Worm (Caenorhabditis elegans) whole organism, L2 larva: ENCODE data around the gene ZK84.5.
"Not testable (repeated sequence)": the region's sequence is repeated elsewhere in the genome, so short reads cannot be mapped to it uniquely, and the experiment has no call there.

Experiments used
- R02D3.7 ChIP-seq: fragments of 150-350 bp; optimal IDR thresholded peaks from 2 replicates; lab custom pipeline; 2014; ENCODE audit warnings: missing biosample characterization, missing genetic modification characterization
- ZK546.5 ChIP-seq: sonication (generic microtip); optimal IDR thresholded peaks from 2 replicates; lab custom pipeline; 2017; ENCODE audit warnings: missing biosample characterization, missing genetic modification characterization
- aly-2 ChIP-seq: fragments of 150-350 bp; optimal IDR thresholded peaks from 2 replicates; lab custom pipeline; 2014; ENCODE audit warnings: missing biosample characterization, missing genetic modification characterization
- ama-1 ChIP-seq: fragments of 150-350 bp; optimal IDR thresholded peaks from 2 replicates; lab custom pipeline; 2018; ENCODE audit warnings: inconsistent platforms
- blmp-1 ChIP-seq: sonication (generic microtip); optimal IDR thresholded peaks from 2 replicates; lab custom pipeline; 2017; ENCODE audit warnings: missing genetic modification characterization, mild to moderate bottlenecking, missing compliant biosample characterization, antibody characterized with exemption, moderate library complexity; ENCODE audit not compliant: insufficient read depth
- ceh-82 ChIP-seq: fragments of 150-350 bp; optimal IDR thresholded peaks from 2 replicates; lab custom pipeline; 2014; ENCODE audit warnings: missing biosample characterization, missing genetic modification characterization
- crh-2 ChIP-seq: sonication (generic microtip); optimal IDR thresholded peaks from 2 replicates; lab custom pipeline; 2017; ENCODE audit warnings: missing biosample characterization, missing genetic modification characterization
- dmd-4 ChIP-seq: sonication (generic microtip); optimal IDR thresholded peaks from 2 replicates; lab custom pipeline; 2017; ENCODE audit warnings: missing biosample characterization, missing genetic modification characterization
- egl-27 ChIP-seq: sonication (generic microtip); optimal IDR thresholded peaks from 3 replicates; lab custom pipeline; 2017; ENCODE audit warnings: missing biosample characterization, missing genetic modification reagents, missing genetic modification characterization
- elt-1 ChIP-seq: fragments of 150-350 bp; optimal IDR thresholded peaks from 2 replicates; lab custom pipeline; 2014; ENCODE audit warnings: missing biosample characterization, missing genetic modification characterization
- elt-3 ChIP-seq: sonication (generic microtip); optimal IDR thresholded peaks from 2 replicates; lab custom pipeline; 2017; ENCODE audit warnings: missing biosample characterization, missing genetic modification characterization
- fos-1 ChIP-seq: fragments of 150-350 bp; optimal IDR thresholded peaks from 2 replicates; lab custom pipeline; 2014; ENCODE audit warnings: missing biosample characterization, missing genetic modification characterization
- lin-13 ChIP-seq: fragments of 150-350 bp; optimal IDR thresholded peaks from 2 replicates; lab custom pipeline; 2014; ENCODE audit warnings: missing biosample characterization, missing genetic modification reagents, missing genetic modification characterization
- lin-39 ChIP-seq: fragments of 150-350 bp; optimal IDR thresholded peaks from 2 replicates; lab custom pipeline; 2014; ENCODE audit warnings: missing biosample characterization, missing genetic modification reagents, missing genetic modification characterization
- lsy-2 ChIP-seq, 2 experiments: fragments of 150-350 bp in 1 of 2; sonication (generic microtip) in 1 of 2; optimal IDR thresholded peaks; 2 replicates each; lab custom pipeline; 2014 to 2017; ENCODE audit warnings: missing biosample characterization in 2 of 2, missing genetic modification characterization in 2 of 2
- mab-5 ChIP-seq: fragments of 150-350 bp; optimal IDR thresholded peaks from 2 replicates; lab custom pipeline; 2014; ENCODE audit warnings: missing biosample characterization, missing genetic modification characterization
- mbf-1 ChIP-seq: sonication (generic microtip); optimal IDR thresholded peaks from 2 replicates; lab custom pipeline; 2017; ENCODE audit warnings: missing biosample characterization, missing genetic modification characterization
- mdl-1 ChIP-seq, 2 experiments: fragments of 150-350 bp in 1 of 2; sonication (generic microtip) in 1 of 2; optimal IDR thresholded peaks; 2 replicates each; lab custom pipeline; 2017; ENCODE audit warnings: missing biosample characterization in 2 of 2, missing genetic modification characterization in 2 of 2
- nhr-10 ChIP-seq: sonication (generic microtip); optimal IDR thresholded peaks from 2 replicates; lab custom pipeline; 2017; ENCODE audit warnings: missing biosample characterization, missing genetic modification characterization
- nhr-11 ChIP-seq: fragments of 150-350 bp; optimal IDR thresholded peaks from 2 replicates; lab custom pipeline; 2014; ENCODE audit warnings: missing biosample characterization, missing genetic modification characterization
- nhr-23 ChIP-seq: fragments of 150-350 bp; optimal IDR thresholded peaks from 2 replicates; lab custom pipeline; 2014; ENCODE audit warnings: missing biosample characterization, missing genetic modification reagents, missing genetic modification characterization
- nhr-237 ChIP-seq: fragments of 150-350 bp; optimal IDR thresholded peaks from 2 replicates; lab custom pipeline; 2014; ENCODE audit warnings: missing biosample characterization, missing genetic modification characterization
- nhr-25 ChIP-seq: fragments of 150-350 bp; sonication (generic microtip); optimal IDR thresholded peaks from 3 replicates; lab custom pipeline; 2014; ENCODE audit warnings: missing biosample characterization, missing genetic modification characterization
- nhr-6 ChIP-seq: fragments of 150-350 bp; optimal IDR thresholded peaks from 2 replicates; lab custom pipeline; 2014; ENCODE audit warnings: missing biosample characterization, missing genetic modification characterization
- nhr-77 ChIP-seq: fragments of 150-350 bp; optimal IDR thresholded peaks from 2 replicates; lab custom pipeline; 2014; ENCODE audit warnings: missing biosample characterization, missing genetic modification characterization
- sem-4 ChIP-seq: fragments of 150-350 bp; optimal IDR thresholded peaks from 2 replicates; lab custom pipeline; 2014; ENCODE audit warnings: missing biosample characterization, missing genetic modification reagents, missing genetic modification characterization
- skn-1 ChIP-seq: sonication (generic microtip); optimal IDR thresholded peaks from 2 replicates; lab custom pipeline; 2017; ENCODE audit warnings: missing biosample characterization, missing genetic modification characterization
- sma-3 ChIP-seq: sonication (generic microtip); optimal IDR thresholded peaks from 2 replicates; lab custom pipeline; 2016; ENCODE audit warnings: missing genetic modification reagents, missing genetic modification characterization, missing compliant biosample characterization
- snpc-4 ChIP-seq: fragments of 150-350 bp; optimal IDR thresholded peaks from 2 replicates; lab custom pipeline; 2014; ENCODE audit warnings: missing biosample characterization, missing genetic modification characterization
- unc-39 ChIP-seq: fragments of 150-350 bp; optimal IDR thresholded peaks from 2 replicates; lab custom pipeline; 2014; ENCODE audit warnings: missing biosample characterization, missing genetic modification characterization
- unc-55 ChIP-seq: fragments of 150-350 bp; sonication (generic microtip); optimal IDR thresholded peaks from 3 replicates; lab custom pipeline; 2014; ENCODE audit warnings: missing biosample characterization, missing genetic modification reagents, missing genetic modification characterization
- unc-62 ChIP-seq: fragments of 150-350 bp; optimal IDR thresholded peaks from 2 replicates; lab custom pipeline; 2014; ENCODE audit warnings: missing biosample characterization, missing genetic modification reagents, missing genetic modification characterization
- zag-1 ChIP-seq: fragments of 150-350 bp; optimal IDR thresholded peaks from 2 replicates; lab custom pipeline; 2014; ENCODE audit warnings: missing biosample characterization, missing genetic modification characterization
- ztf-1 ChIP-seq: fragments of 200-800 bp; sonication (Bioruptor generic); conservative IDR thresholded peaks from 2 replicates; pipeline ENCODE4 v1.3.6; 2022; ENCODE audit warnings: missing genetic modification characterization, missing compliant biosample characterization

The ZK84.5 gene

DNA sequence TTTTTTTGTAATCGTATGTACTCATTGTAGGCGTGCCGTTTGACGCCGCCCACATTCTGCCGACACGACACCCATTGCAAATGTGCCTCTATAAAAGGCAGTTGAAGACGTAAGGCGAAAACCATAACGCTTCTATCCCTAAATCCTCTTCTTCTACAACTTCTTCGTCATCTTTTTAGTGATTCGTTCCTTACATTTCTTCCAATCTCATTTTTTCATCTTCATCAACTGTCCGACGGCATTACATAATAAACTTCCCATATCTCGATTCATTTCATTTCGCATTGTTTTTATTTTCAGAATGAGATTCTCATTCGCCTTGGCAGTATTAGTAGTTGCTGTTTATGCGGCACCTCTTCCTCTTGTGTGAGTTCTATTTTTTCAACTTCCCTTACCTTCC is 4.0 kb upstream of the ZK84.5 start, which contains the start of gene ZK84.1:
TSS of gene ZK84.1 (plus strand) at position 301 of the 400 bp plus-strand sequence.
- TF ChIP-seq unc-62 (no peak), mbf-1 (tag; lab: Kevin White, UChicago) (no peak), sem-4 (no peak), ZK546.5 (no peak), nhr-77 (no peak), lin-39 (no peak), elt-3 (tag; lab: Kevin White, UChicago) (no peak), mab-5 (tag; lab: Kevin White, UChicago) (no peak), ama-1 (lab: Kevin White, UChicago) (no peak), ztf-1 (GFP tag; lab: Robert Waterston, UW) (no peak), zag-1 (tag; lab: Kevin White, UChicago) (no peak), mdl-1 (tag; optimal IDR thresholded peaks at IDR 0.05; lab: Kevin White, UChicago) (no peak), fos-1 (tag; lab: Kevin White, UChicago) (no peak)

DNA sequence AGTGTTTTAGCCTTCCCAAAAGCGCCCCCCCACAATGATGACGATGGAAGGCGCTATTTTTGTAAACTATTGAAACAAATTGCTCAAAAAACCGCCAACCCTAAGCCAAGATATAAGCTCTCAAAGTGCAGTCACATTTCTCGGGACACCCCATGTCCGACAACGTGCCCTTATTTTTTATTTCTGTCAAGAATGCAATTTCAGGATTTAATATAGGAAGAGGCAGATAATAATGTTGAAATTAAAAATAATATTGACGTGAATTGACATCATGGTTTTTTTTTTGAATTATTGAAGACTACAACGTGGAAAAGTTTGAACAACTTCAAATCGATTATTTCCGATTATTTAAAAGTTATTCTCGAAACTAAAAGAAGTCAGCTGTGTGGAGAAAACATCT is 2.3 kb downstream of the ZK84.5 start, which contains the start of gene ZK84.2:
TSS of gene ZK84.2 (plus strand) at position 301 of the 400 bp plus-strand sequence.
- not testable (repeated sequence) for TF ChIP-seq ceh-82 (tag; lab: Kevin White, UChicago); unc-39; unc-55 (GFP tag; lab: Kevin White, UChicago)

DNA sequence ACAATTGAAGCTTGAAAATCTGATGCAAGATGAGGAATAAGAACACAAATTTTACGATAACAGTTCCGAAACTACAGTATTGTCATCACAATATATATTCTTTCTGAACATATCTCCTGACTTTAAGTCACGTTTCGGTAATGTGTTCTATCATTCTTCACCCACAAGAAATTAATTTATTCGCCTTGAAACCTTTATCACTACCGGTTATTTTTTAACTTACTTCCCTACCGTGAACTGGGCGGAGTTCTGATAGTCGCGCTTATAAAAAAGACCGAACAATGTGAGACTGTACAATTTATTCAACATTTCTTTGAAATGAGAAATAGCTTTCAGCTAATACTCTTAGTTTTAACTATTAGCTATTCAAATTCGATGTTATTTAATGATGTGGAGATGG is 5.8 kb downstream of the ZK84.5 start, which contains the start of gene ins-20:
TSS of gene ins-20 (plus strand) at position 301 of the 400 bp plus-strand sequence.
- TF ChIP-seq egl-27 (tag; lab: Kevin White, UChicago) (no peak), lsy-2 (tag; optimal IDR thresholded peaks at IDR 0.05; lab: Kevin White, UChicago) (no peak), nhr-25 (tag; lab: Kevin White, UChicago) (no peak)

DNA sequence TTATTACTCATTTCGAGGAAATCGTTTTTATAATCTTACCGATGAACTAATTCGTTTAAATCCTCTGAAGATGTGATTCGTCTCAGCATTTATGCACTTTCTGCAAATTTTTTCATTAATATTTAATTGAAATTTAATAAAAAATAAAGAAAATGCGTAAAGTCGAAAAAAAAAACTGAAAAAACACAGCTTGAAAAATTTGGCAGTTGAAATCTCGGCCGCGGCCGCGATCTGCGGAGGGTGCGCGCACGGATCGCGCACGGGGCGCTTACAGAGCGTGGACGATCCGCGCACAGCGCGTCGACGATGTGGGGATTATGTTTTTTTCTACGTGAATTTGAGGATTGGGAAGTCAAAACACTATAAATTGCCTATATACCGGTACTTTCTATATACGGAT is 7.4 kb downstream of the ZK84.5 start, which contains the start of gene ZK84.4:
TSS of gene ZK84.4 (minus strand) at position 101 of the 400 bp plus-strand sequence.
- TF ChIP-seq blmp-1, nhr-6, snpc-4 (tag; lab: Kevin White, UChicago): not testable (repeated sequence)

DNA sequence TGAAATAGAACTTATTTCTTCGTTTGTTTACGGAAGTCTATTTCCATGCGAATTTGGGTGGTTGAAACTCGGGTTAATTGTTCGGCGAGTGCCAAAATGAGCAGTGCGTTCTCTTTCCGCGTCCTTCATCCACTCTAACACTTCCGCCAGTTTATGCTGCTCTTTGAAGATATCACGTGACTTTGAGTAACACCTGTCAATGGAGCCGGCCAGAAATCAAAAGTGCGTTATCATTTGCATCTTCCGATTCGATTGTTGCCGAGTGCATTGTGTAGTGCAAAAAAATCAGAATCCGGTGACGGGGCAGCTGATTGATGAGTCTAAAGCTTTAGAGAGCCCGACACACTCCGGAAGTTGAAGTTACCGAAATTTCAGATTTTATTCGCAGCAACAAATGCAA is 15.3 kb downstream of the ZK84.5 start:
- no peak for TF ChIP-seq egl-27 (tag; lab: Kevin White, UChicago)
- TF ChIP-seq ztf-1 (GFP tag; lab: Robert Waterston, UW) = no peak
- TF ChIP-seq lsy-2 (tag; optimal IDR thresholded peaks at IDR 0.05; lab: Kevin White, UChicago) = no peak
- no peak for TF ChIP-seq nhr-23 (tag; lab: Kevin White, UChicago)
- no peak for TF ChIP-seq blmp-1 (tag; lab: Kevin White, UChicago)
- no peak for TF ChIP-seq sma-3 (GFP tag; lab: Kevin White, UChicago)
- TF ChIP-seq snpc-4 (tag; lab: Kevin White, UChicago) = no peak
- no peak for TF ChIP-seq R02D3.7 (tag; lab: Kevin White, UChicago)
- no peak for TF ChIP-seq mdl-1 (tag; optimal IDR thresholded peaks at IDR 0.05; lab: Kevin White, UChicago)
- no peak for TF ChIP-seq elt-1
- TF ChIP-seq lin-13 (GFP tag; lab: Kevin White, UChicago) = no peak
- TF ChIP-seq aly-2 (tag; lab: Kevin White, UChicago) = no peak
- TF ChIP-seq ceh-82 (tag; lab: Kevin White, UChicago) = no peak
- TF ChIP-seq nhr-10 = no peak
- TF ChIP-seq unc-39 = no peak
- TF ChIP-seq elt-3 (tag; lab: Kevin White, UChicago) = no peak
- no peak for TF ChIP-seq skn-1
- no peak for TF ChIP-seq sem-4
- TF ChIP-seq crh-2 (tag; lab: Kevin White, UChicago) = no peak
- TF ChIP-seq nhr-11 = no peak

DNA sequence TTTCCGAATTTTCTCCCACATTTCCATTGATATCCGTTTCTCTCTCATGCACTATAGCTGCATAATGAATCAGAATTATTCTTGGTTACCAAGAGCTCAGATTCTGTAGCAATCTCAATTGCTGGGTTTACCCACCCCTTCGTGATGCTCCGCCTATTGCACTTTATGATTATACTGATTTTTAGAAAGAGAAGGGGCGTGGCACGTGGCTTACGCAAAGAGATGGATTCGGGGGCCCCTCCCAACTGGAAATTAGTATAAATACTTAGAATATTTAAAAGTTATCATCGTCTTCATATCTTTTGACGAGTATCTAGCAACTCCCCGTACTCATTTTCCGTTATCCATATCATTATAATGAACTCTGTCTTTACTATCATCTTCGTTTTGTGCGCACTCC is 16.2 kb downstream of the ZK84.5 start, which contains the start of gene ins-6:
TSS of gene ins-6 (plus strand) at position 301 of the 400 bp plus-strand sequence.
- TF ChIP-seq lin-39 (no peak), dmd-4 (tag; lab: Kevin White, UChicago) (no peak), fos-1 (tag; lab: Kevin White, UChicago) (no peak), nhr-237 (tag; lab: Kevin White, UChicago) (no peak)
